Fruit fly (Drosophila melanogaster) whole organism, embryonic: ENCODE data around the gene CG13127.

Source experiments
- Abd-B ChIP-seq: fragments of 200-800 bp; sonication (Bioruptor generic); optimal IDR thresholded peaks from 2 replicates; lab custom pipeline; 2018; ENCODE audit warnings: missing biosample characterization, mild to moderate bottlenecking, missing genetic modification characterization, moderate library complexity
- Atf-2 ChIP-seq: fragments of 200-800 bp; sonication (Bioruptor generic); optimal IDR thresholded peaks from 2 replicates; lab custom pipeline; 2016; ENCODE audit warnings: missing biosample characterization, missing genetic modification characterization
- CG10267 ChIP-seq: fragments of 200-800 bp; sonication (Bioruptor generic); optimal IDR thresholded peaks from 2 replicates; lab custom pipeline; 2018; ENCODE audit warnings: missing biosample characterization, mild to moderate bottlenecking, missing genetic modification characterization, moderate library complexity
- CG11247 ChIP-seq: fragments of 200-800 bp; sonication (Bioruptor generic); IDR thresholded peaks from 2 replicates; pipeline ENCODE4 v1.3.6; 2022; ENCODE audit warnings: missing biosample characterization, missing genetic modification characterization
- CG11723 ChIP-seq: fragments of 200-800 bp; sonication (Bioruptor generic); optimal IDR thresholded peaks from 2 replicates; lab custom pipeline; 2017; ENCODE audit warnings: missing biosample characterization, mild to moderate bottlenecking, missing genetic modification characterization
- CG12071 ChIP-seq: fragments of 200-800 bp; sonication (Bioruptor generic); optimal IDR thresholded peaks from 3 replicates; lab custom pipeline; 2018; ENCODE audit warnings: missing biosample characterization, mild to moderate bottlenecking, missing genetic modification characterization
- CG12659 ChIP-seq: fragments of 200-800 bp; sonication (Bioruptor generic); optimal IDR thresholded peaks from 3 replicates; lab custom pipeline; 2017; ENCODE audit warnings: mild to moderate bottlenecking, missing biosample characterization, missing genetic modification reagents, missing genetic modification characterization
- CG14710 ChIP-seq: fragments of 200-800 bp; sonication (Bioruptor generic); optimal IDR thresholded peaks from 3 replicates; lab custom pipeline; 2019; ENCODE audit warnings: missing biosample characterization, mild to moderate bottlenecking, missing genetic modification characterization, moderate library complexity
- CG17802 ChIP-seq: fragments of 200-800 bp; sonication (Bioruptor generic); optimal IDR thresholded peaks from 2 replicates; lab custom pipeline; 2018; ENCODE audit warnings: missing biosample characterization, mild to moderate bottlenecking, missing genetic modification characterization, moderate library complexity
- CG1792 ChIP-seq: fragments of 200-800 bp; sonication (Bioruptor generic); optimal IDR thresholded peaks from 2 replicates; lab custom pipeline; 2016; ENCODE audit warnings: missing biosample characterization, missing genetic modification characterization
- CG18764 ChIP-seq: fragments of 200-800 bp; sonication (Bioruptor generic); optimal IDR thresholded peaks from 3 replicates; lab custom pipeline; 2016; ENCODE audit warnings: missing biosample characterization, missing genetic modification characterization
- CG2199 ChIP-seq: fragments of 200-800 bp; sonication (Bioruptor generic); IDR thresholded peaks from 3 replicates; pipeline ENCODE4 v1.3.6; 2022; ENCODE audit warnings: missing biosample characterization, missing genetic modification characterization
- CG30431 ChIP-seq: fragments of 200-800 bp; sonication (Bioruptor generic); optimal IDR thresholded peaks from 2 replicates; lab custom pipeline; 2017; ENCODE audit warnings: missing biosample characterization, missing genetic modification characterization
- CG6854 ChIP-seq: fragments of 200-800 bp; sonication (Bioruptor generic); optimal IDR thresholded peaks from 3 replicates; lab custom pipeline; 2017; ENCODE audit warnings: missing biosample characterization, mild to moderate bottlenecking, missing genetic modification characterization
- CG7372 ChIP-seq: fragments of 200-800 bp; sonication (Bioruptor generic); IDR thresholded peaks from 2 replicates; pipeline ENCODE4 v1.3.6; 2022; ENCODE audit warnings: missing biosample characterization, missing genetic modification characterization
- CG8290 ChIP-seq, 3 experiments: fragments of 200-800 bp; sonication (Bioruptor generic); optimal IDR thresholded peaks; 2 replicates each; lab custom pipeline; 2016 to 2019; ENCODE audit warnings: missing biosample characterization in 3 of 3, missing genetic modification characterization in 3 of 3, mild to moderate bottlenecking in 2 of 3, moderate library complexity in 1 of 3
- CG9215 ChIP-seq: fragments of 200-800 bp; sonication (Bioruptor generic); IDR thresholded peaks from 2 replicates; pipeline ENCODE4 v1.3.6; 2022; ENCODE audit warnings: missing biosample characterization, missing genetic modification characterization
- CrebB ChIP-seq: fragments of 200-800 bp; sonication (Bioruptor generic); optimal IDR thresholded peaks from 3 replicates; lab custom pipeline; 2018; ENCODE audit warnings: missing biosample characterization, mild to moderate bottlenecking, missing genetic modification characterization
- ERR ChIP-seq: fragments of 200-800 bp; sonication (Bioruptor generic); optimal IDR thresholded peaks from 2 replicates; lab custom pipeline; 2016; ENCODE audit warnings: missing biosample characterization, missing genetic modification characterization
- Fer2 ChIP-seq: fragments of 200-800 bp; sonication (Bioruptor generic); optimal IDR thresholded peaks from 2 replicates; lab custom pipeline; 2018; ENCODE audit warnings: missing biosample characterization, mild to moderate bottlenecking, missing genetic modification characterization, moderate library complexity
- HLH3B ChIP-seq: fragments of 200-800 bp; sonication (Bioruptor generic); IDR thresholded peaks from 2 replicates; pipeline ENCODE4 v1.3.6; 2022; ENCODE audit warnings: missing biosample characterization, missing genetic modification characterization
- HmgZ ChIP-seq: fragments of 200-800 bp; sonication (Bioruptor generic); optimal IDR thresholded peaks from 2 replicates; lab custom pipeline; 2018; ENCODE audit warnings: missing biosample characterization, mild to moderate bottlenecking, missing genetic modification characterization
- Hr51 ChIP-seq, 2 experiments: fragments of 200-800 bp; sonication (Bioruptor generic); optimal IDR thresholded peaks; 2 replicates in 1 of 2; 3 replicates in 1 of 2; lab custom pipeline; 2016 to 2018; ENCODE audit warnings: missing biosample characterization in 2 of 2, missing genetic modification characterization in 2 of 2, mild to moderate bottlenecking in 1 of 2, moderate library complexity in 1 of 2
- Lpt ChIP-seq: fragments of >200 bp; optimal IDR thresholded peaks from 2 replicates; lab custom pipeline; 2018; ENCODE audit warnings: missing biosample characterization, missing genetic modification characterization
- Mrtf ChIP-seq: fragments of 200-800 bp; sonication (Bioruptor generic); IDR thresholded peaks from 3 replicates; pipeline ENCODE4 v1.3.6; 2022; ENCODE audit warnings: missing biosample characterization, missing genetic modification characterization
- Nf-YA ChIP-seq: fragments of 200-800 bp; sonication (Bioruptor generic); IDR thresholded peaks from 2 replicates; pipeline ENCODE4 v1.3.6; 2022; ENCODE audit warnings: missing biosample characterization, missing genetic modification characterization
- NfI ChIP-seq: fragments of 200-800 bp; sonication (Bioruptor generic); optimal IDR thresholded peaks from 3 replicates; lab custom pipeline; 2018; ENCODE audit warnings: missing biosample characterization, mild to moderate bottlenecking, missing genetic modification characterization, moderate library complexity
- Oaz ChIP-seq: fragments of 200-800 bp; sonication (Bioruptor generic); IDR thresholded peaks from 2 replicates; pipeline ENCODE4 v1.3.6; 2022; ENCODE audit warnings: missing biosample characterization, missing genetic modification characterization
- Rfx ChIP-seq: fragments of 200-800 bp; sonication (Bioruptor generic); IDR thresholded peaks from 2 replicates; pipeline ENCODE4 v1.3.6; 2022; ENCODE audit warnings: missing biosample characterization, missing genetic modification characterization
- Sox102F ChIP-seq: fragments of 200-800 bp; sonication (Bioruptor generic); optimal IDR thresholded peaks from 2 replicates; lab custom pipeline; 2018; ENCODE audit warnings: missing biosample characterization, mild to moderate bottlenecking, missing genetic modification characterization, moderate library complexity
- cato ChIP-seq: fragments of 200-800 bp; sonication (Bioruptor generic); optimal IDR thresholded peaks from 2 replicates; lab custom pipeline; 2016; ENCODE audit warnings: missing biosample characterization, missing genetic modification characterization, borderline replicate concordance
- caup ChIP-seq: fragments of 200-800 bp; sonication (Bioruptor generic); optimal IDR thresholded peaks from 3 replicates; lab custom pipeline; 2017; ENCODE audit warnings: missing biosample characterization, mild to moderate bottlenecking, missing genetic modification characterization, moderate library complexity; ENCODE audit not compliant: severe bottlenecking
- danr ChIP-seq: fragments of 200-800 bp; sonication (Bioruptor generic); IDR thresholded peaks from 2 replicates; pipeline ENCODE4 v1.3.6; 2022; ENCODE audit warnings: missing biosample characterization, missing genetic modification characterization
- dimm ChIP-seq: fragments of 200-800 bp; sonication (Bioruptor generic); IDR thresholded peaks from 2 replicates; pipeline ENCODE4 v1.3.6; 2022; ENCODE audit warnings: missing biosample characterization, missing genetic modification characterization
- eve ChIP-seq, 2 experiments: fragments of >200 bp; optimal IDR thresholded peaks; 2 replicates each; lab custom pipeline; 2017; ENCODE audit warnings: missing biosample characterization in 2 of 2, missing genetic modification characterization in 2 of 2
- eyg ChIP-seq: fragments of 200-800 bp; sonication (Bioruptor generic); optimal IDR thresholded peaks from 3 replicates; lab custom pipeline; 2016; ENCODE audit warnings: missing biosample characterization, missing genetic modification characterization
- gcm ChIP-seq: fragments of 200-800 bp; sonication (Bioruptor generic); optimal IDR thresholded peaks from 2 replicates; lab custom pipeline; 2019; ENCODE audit warnings: missing biosample characterization, mild to moderate bottlenecking, missing genetic modification characterization, moderate library complexity
- gro ChIP-seq: fragments of 200-800 bp; sonication (Bioruptor generic); optimal IDR thresholded peaks from 2 replicates; lab custom pipeline; 2016; ENCODE audit warnings: missing biosample characterization, missing genetic modification characterization
- hth ChIP-seq: fragments of >200 bp; optimal IDR thresholded peaks from 2 replicates; lab custom pipeline; 2017; ENCODE audit warnings: inconsistent platforms
- jumu ChIP-seq: fragments of 200-800 bp; sonication (Bioruptor generic); optimal IDR thresholded peaks from 3 replicates; lab custom pipeline; 2016; ENCODE audit warnings: missing biosample characterization, missing genetic modification characterization
- kay ChIP-seq: fragments of 200-800 bp; sonication (Bioruptor generic); optimal IDR thresholded peaks from 2 replicates; lab custom pipeline; 2016; ENCODE audit warnings: missing biosample characterization, missing genetic modification characterization
- salm ChIP-seq: fragments of 200-800 bp; sonication (Bioruptor generic); optimal IDR thresholded peaks from 2 replicates; lab custom pipeline; 2018; ENCODE audit warnings: missing biosample characterization, mild to moderate bottlenecking, missing genetic modification characterization
- schlank ChIP-seq: fragments of 200-800 bp; sonication (Bioruptor generic); optimal IDR thresholded peaks from 2 replicates; lab custom pipeline; 2018; ENCODE audit warnings: missing biosample characterization, mild to moderate bottlenecking, missing genetic modification characterization
- sd ChIP-seq: fragments of 200-800 bp; sonication (Bioruptor generic); optimal IDR thresholded peaks from 3 replicates; lab custom pipeline; 2018; ENCODE audit warnings: missing biosample characterization, mild to moderate bottlenecking, missing genetic modification characterization, moderate library complexity
- sima ChIP-seq: fragments of 200-800 bp; sonication (Bioruptor generic); optimal IDR thresholded peaks from 2 replicates; lab custom pipeline; 2016; ENCODE audit warnings: missing biosample characterization, missing genetic modification characterization
- tio ChIP-seq: fragments of 200-800 bp; sonication (Bioruptor generic); optimal IDR thresholded peaks from 2 replicates; lab custom pipeline; 2017; ENCODE audit warnings: missing biosample characterization, missing genetic modification characterization, inconsistent platforms
- tll ChIP-seq, 2 experiments: fragments of 200-800 bp in 1 of 2; fragments of >200 bp in 1 of 2; sonication (Bioruptor generic) in 1 of 2; optimal IDR thresholded peaks; 2 replicates each; lab custom pipeline; 2017 to 2019; ENCODE audit warnings: missing biosample characterization in 2 of 2, missing genetic modification characterization in 2 of 2, mild to moderate bottlenecking in 1 of 2, moderate library complexity in 1 of 2
- vnd ChIP-seq: fragments of 200-800 bp; sonication (Bioruptor generic); IDR thresholded peaks from 3 replicates; pipeline ENCODE4 v1.3.6; 2022; ENCODE audit warnings: missing biosample characterization, missing genetic modification characterization; ENCODE audit not compliant: partially characterized antibody
- vvl ChIP-seq: fragments of 200-800 bp; sonication (Bioruptor generic); IDR thresholded peaks from 2 replicates; pipeline ENCODE4 v1.3.6; 2022; ENCODE audit warnings: missing biosample characterization, missing genetic modification characterization
- yki ChIP-seq: fragments of >200 bp; optimal IDR thresholded peaks from 3 replicates; lab custom pipeline; 2018
- z ChIP-seq: fragments of 200-800 bp; sonication (Bioruptor generic); IDR thresholded peaks from 3 replicates; pipeline ENCODE4 v1.3.6; 2022; ENCODE audit warnings: missing biosample characterization, missing genetic modification characterization

CG13127 gene

DNA sequence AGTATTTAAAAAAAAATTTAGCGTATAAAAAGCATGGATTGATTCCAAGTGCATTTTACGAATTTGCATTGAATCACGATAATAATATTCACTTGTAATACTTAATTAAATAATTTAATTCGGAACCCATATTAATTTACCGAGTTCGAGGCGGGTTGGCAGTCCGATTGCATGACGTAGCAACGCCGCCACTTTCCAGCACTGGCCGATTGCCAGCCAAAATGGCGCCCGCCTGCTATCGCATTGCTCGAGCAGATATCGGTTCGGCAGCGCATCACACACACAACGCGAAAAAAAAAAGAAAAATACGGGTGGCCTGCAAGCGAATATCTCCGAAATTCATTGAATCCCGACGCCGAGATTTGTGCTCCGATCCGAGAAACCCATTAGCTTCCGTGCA is 22.9 kb upstream of the CG13127 start, which contains the start of gene Ndf (continued):
- TF ChIP-seq Hr51 (GFP tag; optimal IDR thresholded peaks at IDR 0.05; lab: Kevin White, UChicago) = peak; percentile 43 to 62
- peak; percentile 18 for TF ChIP-seq schlank (tag; lab: Kevin White, UChicago)
- no peak for TF ChIP-seq hth (lab: Kevin White, UChicago)
- peak; percentile 54 for TF ChIP-seq Oaz (GFP tag; lab: Robert Waterston, UW)
- TF ChIP-seq caup (GFP tag; lab: Kevin White, UChicago) = peak; percentile 78
- TF ChIP-seq CG6854 (GFP tag; lab: Kevin White, UChicago) = no peak
- peak; percentile 59 for TF ChIP-seq gcm (GFP tag; lab: Kevin White, UChicago)
- no peak for TF ChIP-seq danr (GFP tag; lab: Robert Waterston, UW)
- TF ChIP-seq salm = no peak
- 0 out of 2 replicates have a peak, but pooled peaks have one; percentile 15 for TF ChIP-seq CG7372 (GFP tag; lab: Robert Waterston, UW)
- peak; percentile 44 for TF ChIP-seq CG1792 (GFP tag; lab: Kevin White, UChicago)
- peak; percentile 82 for TF ChIP-seq vvl (GFP tag; lab: Robert Waterston, UW)
- no peak for TF ChIP-seq sima (GFP tag; lab: Kevin White, UChicago)
- peak; percentile 32 for TF ChIP-seq CG30431
- TF ChIP-seq HmgZ = peak; percentile 79
- no peak for TF ChIP-seq yki (lab: Kevin White, UChicago)
- TF ChIP-seq Rfx = peak; percentile 91
- TF ChIP-seq Lpt (GFP tag; lab: Kevin White, UChicago) = no peak
- TF ChIP-seq tio = no peak
- peak; percentile 98 for TF ChIP-seq CG10267 (tag; lab: Kevin White, UChicago)
- peak; percentile 63 for TF ChIP-seq CG18764 (GFP tag; lab: Kevin White, UChicago)
- peak; percentile 61; the same call in 1 of the 2 replicates for TF ChIP-seq HLH3B (GFP tag; lab: Robert Waterston, UW)
- peak; percentile 85 for TF ChIP-seq CG12659
- TF ChIP-seq Mrtf (GFP tag; lab: Robert Waterston, UW) = peak; percentile 28; the same call in 1 of the 3 replicates
- TF ChIP-seq tll (GFP tag; optimal IDR thresholded peaks at IDR 0.05; lab: Kevin White, UChicago) = no peak
- TF ChIP-seq CG11723 (GFP tag; lab: Kevin White, UChicago) = peak; percentile 32
- TF ChIP-seq eyg (GFP tag; lab: Kevin White, UChicago) = no peak
- no peak for TF ChIP-seq CG12071
- peak; percentile 50 for TF ChIP-seq CG17802
- peak; percentile 41 for TF ChIP-seq ERR (GFP tag; lab: Kevin White, UChicago)
- peak; percentile 33 for TF ChIP-seq jumu
- peak; percentile 61 for TF ChIP-seq kay
- peak; percentile 22 for TF ChIP-seq Abd-B (GFP tag; lab: Kevin White, UChicago)
- TF ChIP-seq CG14710 = peak; percentile 76
- peak; percentile 60 for TF ChIP-seq gro (GFP tag; lab: Kevin White, UChicago)
- no peak for TF ChIP-seq z (GFP tag; lab: Robert Waterston, UW)
- peak; percentile 29; the same call in 1 of the 2 replicates for TF ChIP-seq dimm (GFP tag; lab: Robert Waterston, UW)
- TF ChIP-seq vnd (GFP tag; lab: Robert Waterston, UW) = peak; percentile 62
- TF ChIP-seq eve (GFP tag; optimal IDR thresholded peaks at IDR 0.05; lab: Kevin White, UChicago) = no peak
- peak; percentile 66 for TF ChIP-seq CrebB
- no peak for TF ChIP-seq Fer2 (tag; lab: Kevin White, UChicago)
- no peak for TF ChIP-seq Sox102F
- TF ChIP-seq Nf-YA (GFP tag; lab: Robert Waterston, UW) = no peak; the same call in 1 of the 2 replicates
- peak; percentile 70 for TF ChIP-seq CG11247 (GFP tag; lab: Robert Waterston, UW)
- TF ChIP-seq cato = peak; percentile 32
- TF ChIP-seq CG9215 (GFP tag; lab: Robert Waterston, UW) = peak; percentile 63
- peak; percentile 43 for TF ChIP-seq CG8290 (GFP tag; optimal IDR thresholded peaks at IDR 0.05; lab: Kevin White, UChicago)
- TF ChIP-seq CG8290 (tag; optimal IDR thresholded peaks at IDR 0.05; lab: Kevin White, UChicago) = peak; percentile 54 to 88
- peak; percentile 79 for TF ChIP-seq CG2199 (GFP tag; lab: Robert Waterston, UW)
- TF ChIP-seq Atf-2 (GFP tag; lab: Kevin White, UChicago) = no peak
- peak; percentile 52 for TF ChIP-seq sd
- TF ChIP-seq NfI (GFP tag; lab: Kevin White, UChicago) = peak; percentile 77
